Fruit fly (Drosophila melanogaster) whole organism, embryonic: ENCODE data around the gene CG2278.

Experiments used
- CG10565 ChIP-seq: fragments of 200-800 bp; sonication (Bioruptor generic); optimal IDR thresholded peaks from 3 replicates; lab custom pipeline; 2016; ENCODE audit warnings: missing biosample characterization, mild to moderate bottlenecking, missing genetic modification characterization
- CG17612 ChIP-seq: fragments of 200-800 bp; sonication (Bioruptor generic); IDR thresholded peaks from 2 replicates; pipeline ENCODE4 v1.3.6; 2022; ENCODE audit warnings: missing biosample characterization, missing genetic modification characterization
- mld ChIP-seq: fragments of 200-800 bp; sonication (Bioruptor generic); IDR thresholded peaks from 3 replicates; pipeline ENCODE4 v1.3.6; 2022; ENCODE audit warnings: missing biosample characterization, missing genetic modification characterization; ENCODE audit not compliant: partially characterized antibody
- psq ChIP-seq: fragments of 200-800 bp; sonication (Bioruptor generic); optimal IDR thresholded peaks from 2 replicates; lab custom pipeline; 2017; ENCODE audit warnings: missing biosample characterization, missing genetic modification characterization

DNA sequence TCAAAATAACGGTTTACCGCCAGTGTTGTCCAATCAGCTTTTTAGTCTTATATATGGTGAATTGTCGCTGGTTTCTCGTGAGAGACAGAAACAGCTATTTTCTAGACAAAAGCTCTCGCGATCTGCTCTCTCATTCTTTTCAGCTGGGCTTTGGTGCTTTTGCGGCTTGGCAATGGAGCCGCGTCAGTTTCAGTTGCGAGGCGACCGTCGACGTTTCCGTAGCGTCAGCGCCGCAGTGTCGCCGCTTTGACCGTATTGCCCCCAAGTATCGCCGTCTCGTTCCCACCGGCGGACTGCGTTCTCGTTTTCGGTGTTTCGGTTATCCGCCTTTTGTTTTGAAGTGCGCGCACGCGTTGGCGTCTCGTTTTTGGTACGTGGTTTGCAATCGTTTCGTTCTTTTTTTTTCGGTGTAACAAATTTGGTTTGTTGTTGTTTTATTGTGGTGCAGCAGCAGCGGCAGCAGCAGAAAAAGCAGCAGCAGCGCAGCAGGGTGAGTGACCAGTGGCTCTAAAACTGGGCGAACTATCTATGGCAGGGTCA is 23.0 kb upstream of the CG2278 start:
- no peak for TF ChIP-seq psq
- TF ChIP-seq mld (GFP tag; lab: Robert Waterston, UW): no peak
- TF ChIP-seq CG10565 (GFP tag; lab: Kevin White, UChicago): no peak
- no peak for TF ChIP-seq CG17612
